Fruit fly (Drosophila melanogaster) whole organism, embryonic: ENCODE results near the gene Efr.

Experiments
- C15 ChIP-seq: fragments of 200-800 bp; sonication (Bioruptor generic); IDR thresholded peaks from 3 replicates; pipeline ENCODE4 v1.3.6; 2022; ENCODE audit warnings: missing biosample characterization, missing genetic modification characterization
- CG10431 ChIP-seq: fragments of 200-800 bp; sonication (Bioruptor generic); optimal IDR thresholded peaks from 3 replicates; lab custom pipeline; 2018; ENCODE audit warnings: missing biosample characterization, mild to moderate bottlenecking, missing genetic modification characterization
- CG10565 ChIP-seq: fragments of 200-800 bp; sonication (Bioruptor generic); optimal IDR thresholded peaks from 3 replicates; lab custom pipeline; 2016; ENCODE audit warnings: missing biosample characterization, mild to moderate bottlenecking, missing genetic modification characterization
- CG12299 ChIP-seq: fragments of 200-800 bp; sonication (Bioruptor generic); optimal IDR thresholded peaks from 2 replicates; lab custom pipeline; 2018; ENCODE audit warnings: missing biosample characterization, mild to moderate bottlenecking, missing genetic modification characterization
- CG17361 ChIP-seq: fragments of 200-800 bp; sonication (Bioruptor generic); IDR thresholded peaks from 3 replicates; pipeline ENCODE4 v1.3.6; 2022; ENCODE audit warnings: missing biosample characterization, missing genetic modification characterization
- CG17612 ChIP-seq: fragments of 200-800 bp; sonication (Bioruptor generic); IDR thresholded peaks from 2 replicates; pipeline ENCODE4 v1.3.6; 2022; ENCODE audit warnings: missing biosample characterization, missing genetic modification characterization
- CG18764 ChIP-seq: fragments of 200-800 bp; sonication (Bioruptor generic); optimal IDR thresholded peaks from 3 replicates; lab custom pipeline; 2016; ENCODE audit warnings: missing biosample characterization, missing genetic modification characterization
- CG30403 ChIP-seq: fragments of 200-800 bp; sonication (Bioruptor generic); optimal IDR thresholded peaks from 3 replicates; lab custom pipeline; 2016; ENCODE audit warnings: missing biosample characterization, missing genetic modification characterization
- CG34422 ChIP-seq: fragments of 200-800 bp; sonication (Bioruptor generic); IDR thresholded peaks from 3 replicates; pipeline ENCODE4 v1.3.6; 2022; ENCODE audit warnings: missing biosample characterization, missing genetic modification characterization
- CG3995 ChIP-seq: fragments of 200-800 bp; sonication (Bioruptor generic); optimal IDR thresholded peaks from 3 replicates; lab custom pipeline; 2016; ENCODE audit warnings: missing biosample characterization, missing genetic modification characterization
- CG6654 ChIP-seq: fragments of 200-800 bp; sonication (Bioruptor generic); optimal IDR thresholded peaks from 2 replicates; lab custom pipeline; 2017; ENCODE audit warnings: missing biosample characterization, mild to moderate bottlenecking, missing genetic modification characterization
- CG8089 ChIP-seq: fragments of 200-800 bp; sonication (Bioruptor generic); optimal IDR thresholded peaks from 3 replicates; lab custom pipeline; 2016; ENCODE audit warnings: missing biosample characterization, missing genetic modification characterization
- CG9932 ChIP-seq: fragments of 200-800 bp; sonication (Bioruptor generic); IDR thresholded peaks from 2 replicates; pipeline ENCODE4 v1.3.6; 2022; ENCODE audit warnings: missing biosample characterization, missing genetic modification characterization
- Dad ChIP-seq: fragments of 200-800 bp; sonication (Bioruptor generic); optimal IDR thresholded peaks from 3 replicates; lab custom pipeline; 2016; ENCODE audit warnings: missing biosample characterization, missing genetic modification characterization
- Doc2 ChIP-seq: fragments of 200-800 bp; sonication (Bioruptor generic); IDR thresholded peaks from 2 replicates; pipeline ENCODE4 v1.3.6; 2022; ENCODE audit warnings: missing biosample characterization, missing genetic modification characterization
- Dp ChIP-seq: fragments of 200-800 bp; sonication (Bioruptor generic); optimal IDR thresholded peaks from 2 replicates; lab custom pipeline; 2018; ENCODE audit warnings: missing biosample characterization, mild to moderate bottlenecking, missing genetic modification characterization, moderate library complexity
- Dref ChIP-seq: fragments of 200-800 bp; sonication (Bioruptor generic); IDR thresholded peaks from 2 replicates; pipeline ENCODE4 v1.3.6; 2022; ENCODE audit warnings: missing biosample characterization, missing genetic modification characterization
- Fer2 ChIP-seq: fragments of 200-800 bp; sonication (Bioruptor generic); optimal IDR thresholded peaks from 2 replicates; lab custom pipeline; 2018; ENCODE audit warnings: missing biosample characterization, mild to moderate bottlenecking, missing genetic modification characterization, moderate library complexity
- Kr ChIP-seq: fragments of 200-800 bp; sonication (Bioruptor generic); optimal IDR thresholded peaks from 2 replicates; lab custom pipeline; 2017; ENCODE audit warnings: missing biosample characterization, mild to moderate bottlenecking, missing genetic modification characterization
- Lhr ChIP-seq: fragments of 200-800 bp; sonication (Bioruptor generic); optimal IDR thresholded peaks from 3 replicates; lab custom pipeline; 2017; ENCODE audit warnings: mild to moderate bottlenecking, missing biosample characterization, missing genetic modification reagents, missing genetic modification characterization
- Lpt ChIP-seq: fragments of >200 bp; optimal IDR thresholded peaks from 2 replicates; lab custom pipeline; 2018; ENCODE audit warnings: missing biosample characterization, missing genetic modification characterization
- Mad ChIP-seq: fragments of 200-800 bp; sonication (Bioruptor generic); optimal IDR thresholded peaks from 2 replicates; lab custom pipeline; 2016; ENCODE audit warnings: missing biosample characterization, missing genetic modification characterization
- Nf-YB ChIP-seq: fragments of 200-800 bp; sonication (Bioruptor generic); optimal IDR thresholded peaks from 3 replicates; lab custom pipeline; 2019; ENCODE audit warnings: missing biosample characterization, mild to moderate bottlenecking, missing genetic modification characterization, moderate library complexity
- Poxn ChIP-seq: fragments of 200-800 bp; sonication (Bioruptor generic); IDR thresholded peaks from 2 replicates; pipeline ENCODE4 v1.3.6; 2022; ENCODE audit warnings: missing biosample characterization, missing genetic modification characterization
- Ptx1 ChIP-seq: fragments of 200-800 bp; sonication (Bioruptor generic); IDR thresholded peaks from 2 replicates; pipeline ENCODE4 v1.3.6; 2022; ENCODE audit warnings: missing biosample characterization, missing genetic modification characterization
- Sry-β ChIP-seq: fragments of 200-800 bp; sonication (Bioruptor generic); optimal IDR thresholded peaks from 2 replicates; lab custom pipeline; 2018; ENCODE audit warnings: missing biosample characterization, mild to moderate bottlenecking, missing genetic modification characterization, moderate library complexity
- Ssrp ChIP-seq: fragments of 200-800 bp; sonication (Bioruptor generic); optimal IDR thresholded peaks from 2 replicates; lab custom pipeline; 2018; ENCODE audit warnings: missing biosample characterization, mild to moderate bottlenecking, missing genetic modification characterization, moderate library complexity
- Trl ChIP-seq, 3 experiments: fragments of >200 bp in 2 of 3; fragments of 200-800 bp in 1 of 3; sonication (Bioruptor generic) in 1 of 3; optimal IDR thresholded peaks; 2 replicates in 1 of 3; 3 replicates in 2 of 3; lab custom pipeline; 2016 to 2017; ENCODE audit warnings: missing biosample characterization in 1 of 3, missing genetic modification characterization in 1 of 3
- amos ChIP-seq: fragments of 200-800 bp; sonication (Bioruptor generic); IDR thresholded peaks from 2 replicates; pipeline ENCODE4 v1.3.6; 2022; ENCODE audit warnings: missing biosample characterization, missing genetic modification characterization; ENCODE audit not compliant: partially characterized antibody
- ash1 ChIP-seq: fragments of 200-800 bp; sonication (Bioruptor generic); optimal IDR thresholded peaks from 2 replicates; lab custom pipeline; 2018; ENCODE audit warnings: missing biosample characterization, mild to moderate bottlenecking, missing genetic modification characterization
- cg ChIP-seq: fragments of 200-800 bp; sonication (Bioruptor generic); optimal IDR thresholded peaks from 3 replicates; lab custom pipeline; 2019; ENCODE audit warnings: missing biosample characterization, mild to moderate bottlenecking, missing genetic modification characterization, moderate library complexity
- chn ChIP-seq: fragments of 200-800 bp; sonication (Bioruptor generic); optimal IDR thresholded peaks from 2 replicates; lab custom pipeline; 2016; ENCODE audit warnings: missing biosample characterization, missing genetic modification characterization
- dimm ChIP-seq: fragments of 200-800 bp; sonication (Bioruptor generic); IDR thresholded peaks from 2 replicates; pipeline ENCODE4 v1.3.6; 2022; ENCODE audit warnings: missing biosample characterization, missing genetic modification characterization
- dm ChIP-seq: fragments of 200-800 bp; sonication (Bioruptor generic); optimal IDR thresholded peaks from 3 replicates; lab custom pipeline; 2016; ENCODE audit warnings: missing biosample characterization, missing genetic modification characterization
- ems ChIP-seq: fragments of 200-800 bp; sonication (Bioruptor generic); optimal IDR thresholded peaks from 3 replicates; lab custom pipeline; 2016; ENCODE audit warnings: missing biosample characterization, missing genetic modification characterization
- en ChIP-seq: fragments of 200-800 bp; sonication (Bioruptor generic); optimal IDR thresholded peaks from 2 replicates; lab custom pipeline; 2016; ENCODE audit warnings: missing biosample characterization, missing genetic modification characterization
- ewg ChIP-seq: fragments of 200-800 bp; sonication (Bioruptor generic); optimal IDR thresholded peaks from 3 replicates; lab custom pipeline; 2017; ENCODE audit warnings: mild to moderate bottlenecking, missing biosample characterization, missing genetic modification reagents, missing genetic modification characterization
- eyg ChIP-seq: fragments of 200-800 bp; sonication (Bioruptor generic); optimal IDR thresholded peaks from 3 replicates; lab custom pipeline; 2016; ENCODE audit warnings: missing biosample characterization, missing genetic modification characterization
- fu2 ChIP-seq: fragments of 200-800 bp; sonication (Bioruptor generic); optimal IDR thresholded peaks from 2 replicates; lab custom pipeline; 2016; ENCODE audit warnings: missing biosample characterization, missing genetic modification characterization
- gcm2 ChIP-seq: fragments of 200-800 bp; sonication (Bioruptor generic); optimal IDR thresholded peaks from 2 replicates; lab custom pipeline; 2016; ENCODE audit warnings: missing biosample characterization, missing genetic modification characterization
- ind ChIP-seq: fragments of 200-800 bp; sonication (Bioruptor generic); optimal IDR thresholded peaks from 3 replicates; lab custom pipeline; 2016; ENCODE audit warnings: missing biosample characterization, missing genetic modification characterization
- lmd ChIP-seq: fragments of 200-800 bp; sonication (Bioruptor generic); IDR thresholded peaks from 2 replicates; pipeline ENCODE4 v1.3.6; 2022; ENCODE audit warnings: missing biosample characterization, missing genetic modification characterization
- luna ChIP-seq: fragments of 200-800 bp; sonication (Bioruptor generic); optimal IDR thresholded peaks from 2 replicates; lab custom pipeline; 2016; ENCODE audit warnings: missing biosample characterization, missing genetic modification characterization
- nerfin-2 ChIP-seq: fragments of 200-800 bp; sonication (Bioruptor generic); IDR thresholded peaks from 2 replicates; pipeline ENCODE4 v1.3.6; 2022; ENCODE audit warnings: missing biosample characterization, missing genetic modification characterization; ENCODE audit not compliant: partially characterized antibody
- otp ChIP-seq: fragments of 200-800 bp; sonication (Bioruptor generic); IDR thresholded peaks from 3 replicates; pipeline ENCODE4, ENCODE4 v1.3.6; 2022; ENCODE audit warnings: missing biosample characterization, missing genetic modification characterization
- run ChIP-seq: fragments of 200-800 bp; sonication (Bioruptor generic); optimal IDR thresholded peaks from 3 replicates; lab custom pipeline; 2018; ENCODE audit warnings: missing biosample characterization, mild to moderate bottlenecking, missing genetic modification characterization
- sisA ChIP-seq: fragments of 200-800 bp; sonication (Bioruptor generic); IDR thresholded peaks from 2 replicates; pipeline ENCODE4 v1.3.6; 2022; ENCODE audit warnings: missing biosample characterization, missing genetic modification characterization
- stc ChIP-seq: fragments of 200-800 bp; sonication (Bioruptor generic); IDR thresholded peaks from 2 replicates; pipeline ENCODE4 v1.3.6; 2022; ENCODE audit warnings: missing biosample characterization, missing genetic modification characterization
- trem ChIP-seq: fragments of 200-800 bp; optimal IDR thresholded peaks from 3 replicates; lab custom pipeline; 2019; ENCODE audit warnings: missing biosample characterization, mild to moderate bottlenecking, missing genetic modification characterization, moderate library complexity
- trh ChIP-seq: fragments of 200-800 bp; sonication (Bioruptor generic); optimal IDR thresholded peaks from 2 replicates; lab custom pipeline; 2016; ENCODE audit warnings: missing biosample characterization, missing genetic modification characterization
- zf30C ChIP-seq: fragments of 200-800 bp; sonication (Bioruptor generic); optimal IDR thresholded peaks from 3 replicates; lab custom pipeline; 2018; ENCODE audit warnings: missing biosample characterization, mild to moderate bottlenecking, missing genetic modification characterization

Efr gene

DNA sequence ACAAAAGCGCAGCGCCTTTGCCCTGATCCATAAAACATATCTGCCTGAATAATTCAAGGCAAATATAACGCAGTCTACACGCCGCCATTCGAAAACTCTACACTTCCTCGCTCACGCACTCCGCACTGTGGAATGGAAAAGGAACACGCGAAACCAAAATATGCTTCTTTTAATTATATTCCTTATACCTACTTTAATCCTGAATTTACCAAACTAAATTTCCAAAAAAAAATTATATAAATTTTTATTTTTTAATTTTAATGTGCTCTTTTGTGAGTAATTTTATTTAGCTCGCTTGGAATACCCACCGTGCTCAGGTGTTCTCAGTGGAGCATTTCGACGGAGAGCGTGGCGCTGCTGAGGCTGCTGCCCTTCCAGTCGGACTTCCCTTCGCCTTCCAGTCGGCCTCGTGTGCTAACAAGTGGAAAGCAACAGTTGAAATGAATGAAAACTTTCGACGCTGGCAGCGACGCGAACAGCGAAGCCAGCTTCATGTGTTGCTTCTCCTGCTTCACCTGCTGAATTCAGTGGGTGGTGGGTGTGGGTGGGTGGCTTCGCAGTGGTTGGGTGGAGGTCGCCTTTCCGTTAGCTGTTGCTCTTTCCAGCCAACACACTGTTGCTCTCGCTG lies 26.5 kb upstream of the Efr start (continued):
- TF ChIP-seq CG6654 (GFP tag; lab: Kevin White, UChicago) (peak; percentile 28), Ssrp (peak; percentile 85), Lhr (GFP tag; lab: Kevin White, UChicago) (no peak), Ptx1 (GFP tag; lab: Robert Waterston, UW) (peak; percentile 95), CG18764 (GFP tag; lab: Kevin White, UChicago) (no peak), CG12299 (tag; lab: Kevin White, UChicago) (peak; percentile 83), sisA (peak; percentile 64), gcm2 (GFP tag; lab: Kevin White, UChicago) (no peak), trem (no peak), Sry-β (no peak), luna (GFP tag; lab: Kevin White, UChicago) (no peak), CG9932 (GFP tag; lab: Robert Waterston, UW) (peak; percentile 84), CG34422 (GFP tag; lab: Robert Waterston, UW) (peak; percentile 89), lmd (GFP tag; lab: Robert Waterston, UW) (peak; percentile 88), cg (no peak), stc (peak; percentile 92), CG30403 (peak; percentile 75), dimm (peak; percentile 69; the same call in 1 of the 2 replicates), CG10565 (GFP tag; lab: Kevin White, UChicago) (no peak), dm (no peak), Nf-YB (GFP tag; lab: Kevin White, UChicago) (peak; percentile 41), CG17361 (peak; percentile 85), Trl (optimal IDR thresholded peaks at IDR 0.05; lab: Kevin White, UChicago) (no peak), Trl (GFP tag; optimal IDR thresholded peaks at IDR 0.05; lab: Kevin White, UChicago) (peak; percentile 13), Mad (GFP tag; lab: Kevin White, UChicago) (no peak), CG10431 (GFP tag; lab: Kevin White, UChicago) (no peak), chn (GFP tag; lab: Kevin White, UChicago) (peak; percentile 11), fu2 (no peak), nerfin-2 (GFP tag; lab: Robert Waterston, UW) (no peak), amos (GFP tag; lab: Robert Waterston, UW) (no peak), zf30C (GFP tag; lab: Kevin White, UChicago) (no peak), C15 (GFP tag; lab: Robert Waterston, UW) (peak; percentile 58; the same call in 1 of the 3 replicates), ems (GFP tag; lab: Kevin White, UChicago) (peak; percentile 48), Dad (peak; percentile 16), ind (peak; percentile 67), CG17612 (GFP tag; lab: Robert Waterston, UW) (peak; percentile 66), Doc2 (GFP tag; lab: Robert Waterston, UW) (peak; percentile 51; the same call in 1 of the 2 replicates), eyg (GFP tag; lab: Kevin White, UChicago) (no peak), CG3995 (GFP tag; lab: Kevin White, UChicago) (no peak), Dref (GFP tag; lab: Robert Waterston, UW) (no peak), CG8089 (no peak), ash1 (GFP tag; lab: Kevin White, UChicago) (no peak), Lpt (GFP tag; lab: Kevin White, UChicago) (no peak), Kr (GFP tag; lab: Kevin White, UChicago) (no peak), Dp (no peak), trh (GFP tag; lab: Kevin White, UChicago) (no peak), en (GFP tag; lab: Kevin White, UChicago) (no peak), Fer2 (tag; lab: Kevin White, UChicago) (peak; percentile 68), otp (GFP tag; lab: Robert Waterston, UW) (peak; percentile 73; the same call in 1 of the 3 replicates), run (peak; percentile 66), Poxn (GFP tag; lab: Robert Waterston, UW) (peak; percentile 59; the same call in 1 of the 2 replicates), ewg (GFP tag; lab: Kevin White, UChicago) (peak; percentile 70)
